Fruit fly (Drosophila melanogaster) whole organism, embryonic: ENCODE results near the gene CG14227.
A peak's percentile ranks its signal among the peaks of the same experiment; 100 is the strongest.

Source experiments
- Awh ChIP-seq: fragments of 200-800 bp; sonication (Bioruptor generic); IDR thresholded peaks from 2 replicates; pipeline ENCODE4, ENCODE4 v1.3.6; 2022; ENCODE audit warnings: missing biosample characterization, missing genetic modification characterization
- Bdp1 ChIP-seq: fragments of 200-800 bp; sonication (Bioruptor generic); optimal IDR thresholded peaks from 3 replicates; lab custom pipeline; 2016; ENCODE audit warnings: missing biosample characterization, missing genetic modification characterization
- CG10543 ChIP-seq: fragments of 200-800 bp; sonication (Bioruptor generic); optimal IDR thresholded peaks from 3 replicates; lab custom pipeline; 2017; ENCODE audit warnings: missing biosample characterization, mild to moderate bottlenecking, missing genetic modification characterization, moderate library complexity
- CG11247 ChIP-seq: fragments of 200-800 bp; sonication (Bioruptor generic); IDR thresholded peaks from 2 replicates; pipeline ENCODE4 v1.3.6; 2022; ENCODE audit warnings: missing biosample characterization, missing genetic modification characterization
- CG11456 ChIP-seq: fragments of 200-800 bp; sonication (Bioruptor generic); IDR thresholded peaks from 3 replicates; pipeline ENCODE4 v1.3.6; 2022; ENCODE audit warnings: missing biosample characterization, missing genetic modification characterization
- CG12769 ChIP-seq: fragments of 200-800 bp; sonication (Bioruptor generic); optimal IDR thresholded peaks from 2 replicates; lab custom pipeline; 2019; ENCODE audit warnings: missing biosample characterization, mild to moderate bottlenecking, missing genetic modification characterization, moderate library complexity
- CG13123 ChIP-seq: fragments of 200-800 bp; sonication (Bioruptor generic); optimal IDR thresholded peaks from 2 replicates; lab custom pipeline; 2016; ENCODE audit warnings: missing biosample characterization, missing genetic modification characterization
- CG13624 ChIP-seq: fragments of 200-800 bp; sonication (Bioruptor generic); optimal IDR thresholded peaks from 2 replicates; lab custom pipeline; 2016; ENCODE audit warnings: missing biosample characterization, missing genetic modification characterization
- CG13894 ChIP-seq: fragments of 200-800 bp; sonication (Bioruptor generic); optimal IDR thresholded peaks from 3 replicates; lab custom pipeline; 2018; ENCODE audit warnings: missing biosample characterization, mild to moderate bottlenecking, missing genetic modification characterization, moderate library complexity
- CG15601 ChIP-seq: fragments of 200-800 bp; sonication (Bioruptor generic); optimal IDR thresholded peaks from 3 replicates; lab custom pipeline; 2019; ENCODE audit warnings: missing biosample characterization, mild to moderate bottlenecking, missing genetic modification characterization, moderate library complexity
- CG16813 ChIP-seq: fragments of 200-800 bp; sonication (Bioruptor generic); IDR thresholded peaks from 3 replicates; pipeline ENCODE4 v1.3.6; 2022; ENCODE audit warnings: missing biosample characterization, missing genetic modification characterization; ENCODE audit not compliant: partially characterized antibody
- CG16815 ChIP-seq: fragments of 200-800 bp; sonication (Bioruptor generic); optimal IDR thresholded peaks from 3 replicates; lab custom pipeline; 2017; ENCODE audit warnings: missing biosample characterization, mild to moderate bottlenecking, missing genetic modification characterization
- CG2129 ChIP-seq: fragments of 200-800 bp; sonication (Bioruptor generic); IDR thresholded peaks from 2 replicates; pipeline ENCODE4 v1.3.6; 2022; ENCODE audit warnings: missing biosample characterization, missing genetic modification characterization; ENCODE audit not compliant: partially characterized antibody
- CG2712 ChIP-seq: fragments of 200-800 bp; optimal IDR thresholded peaks from 3 replicates; lab custom pipeline; 2019; ENCODE audit warnings: missing biosample characterization, mild to moderate bottlenecking, missing genetic modification characterization, moderate library complexity
- CG31224 ChIP-seq: fragments of 200-800 bp; sonication (Bioruptor generic); IDR thresholded peaks from 2 replicates; pipeline ENCODE4 v1.3.6; 2022; ENCODE audit warnings: missing biosample characterization, missing genetic modification characterization
- CG3281 ChIP-seq: fragments of 200-800 bp; sonication (Bioruptor generic); optimal IDR thresholded peaks from 3 replicates; lab custom pipeline; 2017; ENCODE audit warnings: missing biosample characterization, mild to moderate bottlenecking, missing genetic modification characterization
- CG3995 ChIP-seq: fragments of 200-800 bp; sonication (Bioruptor generic); optimal IDR thresholded peaks from 3 replicates; lab custom pipeline; 2016; ENCODE audit warnings: missing biosample characterization, missing genetic modification characterization
- CG4617 ChIP-seq: fragments of 200-800 bp; sonication (Bioruptor generic); optimal IDR thresholded peaks from 3 replicates; lab custom pipeline; 2016; ENCODE audit warnings: missing biosample characterization, missing genetic modification characterization, borderline replicate concordance
- CG4820 ChIP-seq: fragments of 200-800 bp; sonication (Bioruptor generic); optimal IDR thresholded peaks from 3 replicates; lab custom pipeline; 2016; ENCODE audit warnings: missing biosample characterization, missing genetic modification characterization
- CG6791 ChIP-seq: fragments of 200-800 bp; sonication (Bioruptor generic); IDR thresholded peaks from 3 replicates; pipeline ENCODE4 v1.3.6; 2022; ENCODE audit warnings: missing biosample characterization, missing genetic modification characterization; ENCODE audit not compliant: partially characterized antibody
- CG7745 ChIP-seq: fragments of 200-800 bp; sonication (Bioruptor generic); optimal IDR thresholded peaks from 2 replicates; lab custom pipeline; 2018; ENCODE audit warnings: missing biosample characterization, mild to moderate bottlenecking, missing genetic modification characterization, moderate library complexity
- CG9876 ChIP-seq: fragments of 200-800 bp; sonication (Bioruptor generic); optimal IDR thresholded peaks from 2 replicates; lab custom pipeline; 2016; ENCODE audit warnings: missing biosample characterization, missing genetic modification characterization
- CTCF ChIP-seq: fragments of 200-800 bp; sonication (Bioruptor generic); optimal IDR thresholded peaks from 2 replicates; lab custom pipeline; 2017; ENCODE audit warnings: missing biosample characterization, mild to moderate bottlenecking, missing genetic modification characterization, moderate library complexity
- Dfd ChIP-seq, 2 experiments: fragments of >200 bp; optimal IDR thresholded peaks; 2 replicates each; lab custom pipeline; 2017; ENCODE audit warnings: missing biosample characterization in 2 of 2, missing genetic modification characterization in 2 of 2
- Drgx ChIP-seq: fragments of 200-800 bp; sonication (Bioruptor generic); IDR thresholded peaks from 2 replicates; pipeline ENCODE4 v1.3.6; 2022; ENCODE audit warnings: missing biosample characterization, missing genetic modification characterization
- ERR ChIP-seq: fragments of 200-800 bp; sonication (Bioruptor generic); optimal IDR thresholded peaks from 2 replicates; lab custom pipeline; 2016; ENCODE audit warnings: missing biosample characterization, missing genetic modification characterization
- GATAe ChIP-seq: fragments of 200-800 bp; sonication (Bioruptor generic); conservative IDR thresholded peaks from 2 replicates; pipeline ENCODE4 v1.3.6; 2022; ENCODE audit warnings: missing biosample characterization, missing genetic modification characterization
- Hr3 ChIP-seq: fragments of 200-800 bp; sonication (Bioruptor generic); optimal IDR thresholded peaks from 3 replicates; lab custom pipeline; 2016; ENCODE audit warnings: missing biosample characterization, missing genetic modification characterization
- Lpt ChIP-seq: fragments of >200 bp; optimal IDR thresholded peaks from 2 replicates; lab custom pipeline; 2018; ENCODE audit warnings: missing biosample characterization, missing genetic modification characterization
- Med ChIP-seq: fragments of 200-800 bp; sonication (Bioruptor generic); peaks from one replicate; lab custom pipeline; 2016; ENCODE audit warnings: missing biosample characterization, missing genetic modification characterization, mild to moderate bottlenecking, inconsistent platforms, moderate library complexity
- NFAT ChIP-seq: fragments of 200-800 bp; sonication (Bioruptor generic); IDR thresholded peaks from 2 replicates; pipeline ENCODE4 v1.3.6; 2022; ENCODE audit warnings: missing biosample characterization, missing genetic modification characterization
- Oli ChIP-seq: fragments of 200-800 bp; sonication (Bioruptor generic); optimal IDR thresholded peaks from 2 replicates; lab custom pipeline; 2018; ENCODE audit warnings: missing biosample characterization, mild to moderate bottlenecking, missing genetic modification characterization, moderate library complexity
- Sox102F ChIP-seq: fragments of 200-800 bp; sonication (Bioruptor generic); optimal IDR thresholded peaks from 2 replicates; lab custom pipeline; 2018; ENCODE audit warnings: missing biosample characterization, mild to moderate bottlenecking, missing genetic modification characterization, moderate library complexity
- Xbp1 ChIP-seq: fragments of 200-800 bp; sonication (Bioruptor generic); optimal IDR thresholded peaks from 3 replicates; lab custom pipeline; 2016; ENCODE audit warnings: missing biosample characterization, mild to moderate bottlenecking, missing genetic modification characterization
- ash1 ChIP-seq: fragments of 200-800 bp; sonication (Bioruptor generic); optimal IDR thresholded peaks from 2 replicates; lab custom pipeline; 2018; ENCODE audit warnings: missing biosample characterization, mild to moderate bottlenecking, missing genetic modification characterization
- bcd ChIP-seq: fragments of 200-800 bp; sonication (Bioruptor generic); optimal IDR thresholded peaks from 2 replicates; lab custom pipeline; 2017; ENCODE audit warnings: missing biosample characterization, mild to moderate bottlenecking, missing genetic modification characterization
- chinmo ChIP-seq: fragments of 200-800 bp; sonication (Bioruptor generic); IDR thresholded peaks from 4 replicates; pipeline ENCODE4 v1.3.6; 2022; ENCODE audit warnings: missing biosample characterization, missing genetic modification characterization; ENCODE audit not compliant: partially characterized antibody
- corto ChIP-seq: fragments of 200-800 bp; sonication (Bioruptor generic); optimal IDR thresholded peaks from 2 replicates; lab custom pipeline; 2016; ENCODE audit warnings: missing biosample characterization, mild to moderate bottlenecking, missing genetic modification characterization, moderate library complexity
- crp ChIP-seq, 2 experiments: fragments of 200-800 bp; sonication (Bioruptor generic); optimal IDR thresholded peaks; 2 replicates in 1 of 2; 3 replicates in 1 of 2; lab custom pipeline; 2017; ENCODE audit warnings: missing biosample characterization in 2 of 2, missing genetic modification characterization in 2 of 2, mild to moderate bottlenecking in 1 of 2, moderate library complexity in 1 of 2
- disco-r ChIP-seq: fragments of 200-800 bp; sonication (Bioruptor generic); optimal IDR thresholded peaks from 2 replicates; lab custom pipeline; 2016; ENCODE audit warnings: missing biosample characterization, missing genetic modification characterization
- esg ChIP-seq: fragments of 200-800 bp; sonication (Bioruptor generic); conservative IDR thresholded peaks from 2 replicates; pipeline ENCODE4 v1.3.6; 2022; ENCODE audit warnings: missing biosample characterization, missing genetic modification characterization
- eyg ChIP-seq: fragments of 200-800 bp; sonication (Bioruptor generic); optimal IDR thresholded peaks from 3 replicates; lab custom pipeline; 2016; ENCODE audit warnings: missing biosample characterization, missing genetic modification characterization
- ftz-f1 ChIP-seq: fragments of 200-800 bp; sonication (Bioruptor generic); optimal IDR thresholded peaks from 2 replicates; lab custom pipeline; 2016; ENCODE audit warnings: missing biosample characterization, missing genetic modification characterization
- hth ChIP-seq: fragments of >200 bp; optimal IDR thresholded peaks from 2 replicates; lab custom pipeline; 2017; ENCODE audit warnings: inconsistent platforms
- kni ChIP-seq: fragments of 200-800 bp; sonication (Bioruptor generic); optimal IDR thresholded peaks from 3 replicates; lab custom pipeline; 2017; ENCODE audit warnings: mild to moderate bottlenecking, missing biosample characterization, missing genetic modification reagents, missing genetic modification characterization
- nmo ChIP-seq: fragments of 200-800 bp; sonication (Bioruptor generic); optimal IDR thresholded peaks from 2 replicates; lab custom pipeline; 2018; ENCODE audit warnings: missing biosample characterization, mild to moderate bottlenecking, missing genetic modification characterization, moderate library complexity
- pb ChIP-seq: fragments of 200-800 bp; sonication (Bioruptor generic); optimal IDR thresholded peaks from 3 replicates; lab custom pipeline; 2016; ENCODE audit warnings: missing biosample characterization, missing genetic modification characterization
- salm ChIP-seq: fragments of 200-800 bp; sonication (Bioruptor generic); optimal IDR thresholded peaks from 2 replicates; lab custom pipeline; 2018; ENCODE audit warnings: missing biosample characterization, mild to moderate bottlenecking, missing genetic modification characterization
- shn ChIP-seq: fragments of 200-800 bp; sonication (Bioruptor generic); optimal IDR thresholded peaks from 3 replicates; lab custom pipeline; 2016; ENCODE audit warnings: missing biosample characterization, missing genetic modification characterization
- wdn ChIP-seq: fragments of 200-800 bp; sonication (Bioruptor generic); IDR thresholded peaks from 2 replicates; pipeline ENCODE4 v1.3.6; 2022; ENCODE audit warnings: missing biosample characterization, missing genetic modification characterization
- zfh2 ChIP-seq: fragments of 200-800 bp; sonication (Bioruptor generic); optimal IDR thresholded peaks from 2 replicates; lab custom pipeline; 2016; ENCODE audit warnings: missing biosample characterization, missing genetic modification characterization

CG14227 gene

dm6 chrX:19697255-19697877, 8.6 kb upstream of the CG14227 start (continued):
- TF ChIP-seq bcd (no peak), ftz-f1 (GFP tag; lab: Kevin White, UChicago) (no peak), zfh2 (no peak), CG31224 (no peak), CG16815 (GFP tag; lab: Kevin White, UChicago) (no peak), CG7745 (no peak), chinmo (GFP tag; lab: Robert Waterston, UW) (0 out of 4 replicates have a peak, but pooled peaks have one; percentile 61), corto (GFP tag; lab: Kevin White, UChicago) (no peak), Drgx (no peak), CG13624 (no peak), NFAT (GFP tag; lab: Robert Waterston, UW) (no peak), CG10543 (GFP tag; lab: Kevin White, UChicago) (peak; percentile 42), CG2712 (tag; lab: Kevin White, UChicago) (peak; percentile 3), CG6791 (GFP tag; lab: Robert Waterston, UW) (no peak), CG11456 (GFP tag; lab: Robert Waterston, UW) (0 out of 3 replicates have a peak, but pooled peaks have one; percentile 22), CG3281 (GFP tag; lab: Kevin White, UChicago) (no peak), CG3995 (GFP tag; lab: Kevin White, UChicago) (no peak), Lpt (no peak), CG16813 (GFP tag; lab: Robert Waterston, UW) (no peak), wdn (GFP tag; lab: Robert Waterston, UW) (no peak), ash1 (GFP tag; lab: Kevin White, UChicago) (no peak), eyg (GFP tag; lab: Kevin White, UChicago) (no peak), Hr3 (GFP tag; lab: Kevin White, UChicago) (no peak), ERR (GFP tag; lab: Kevin White, UChicago) (no peak), CG4820 (GFP tag; lab: Kevin White, UChicago) (no peak), esg (GFP tag; lab: Robert Waterston, UW) (no peak), GATAe (GFP tag; lab: Robert Waterston, UW) (0 out of 2 replicates have a peak, but pooled peaks have one; percentile 22), disco-r (GFP tag; lab: Kevin White, UChicago) (no peak), salm (tag; lab: Kevin White, UChicago) (no peak), Oli (tag; lab: Kevin White, UChicago) (no peak), shn (GFP tag; lab: Kevin White, UChicago) (no peak), CG12769 (tag; lab: Kevin White, UChicago) (no peak), hth (no peak), crp (GFP tag; optimal IDR thresholded peaks at IDR 0.05; lab: Kevin White, UChicago) (no peak), nmo (GFP tag; lab: Kevin White, UChicago) (no peak), Awh (no peak), kni (GFP tag; lab: Kevin White, UChicago) (no peak), CG2129 (GFP tag; lab: Robert Waterston, UW) (no peak), CG13894 (no peak), CTCF (GFP tag; lab: Kevin White, UChicago) (no peak), Dfd (GFP tag; optimal IDR thresholded peaks at IDR 0.05; lab: Kevin White, UChicago) (no peak), Xbp1 (GFP tag; lab: Kevin White, UChicago) (no peak), Sox102F (GFP tag; lab: Kevin White, UChicago) (no peak), Bdp1 (peak; percentile 11), CG4617 (GFP tag; lab: Kevin White, UChicago) (peak; percentile 17), CG15601 (tag; lab: Kevin White, UChicago) (no peak), CG13123 (no peak), CG11247 (GFP tag; lab: Robert Waterston, UW) (no peak), CG9876 (no peak), Med (GFP tag; lab: Kevin White, UChicago) (peak; percentile 61), pb (GFP tag; lab: Kevin White, UChicago) (no peak)
